Worm (Caenorhabditis elegans) whole organism, young adult: Measurements from ENCODE around the gene cyp-25A4.
"Not testable (repeated sequence)": the region's sequence is repeated elsewhere in the genome, so short reads cannot be mapped to it uniquely, and the experiment has no call there.

Experiments
- C06A6.2 ChIP-seq: fragments of 200-800 bp; sonication (Bioruptor generic); conservative IDR thresholded peaks from 2 replicates; pipeline ENCODE4 v1.3.6; 2022; ENCODE audit warnings: missing genetic modification characterization, missing compliant biosample characterization
- C17E4.6 ChIP-seq: fragments of 200-800 bp; sonication (Bioruptor generic); IDR thresholded peaks from 2 replicates; pipeline ENCODE4 v1.3.6; 2022; ENCODE audit warnings: missing genetic modification reagents, missing genetic modification characterization, missing compliant biosample characterization
- F22D6.2 ChIP-seq: sonication (generic microtip); optimal IDR thresholded peaks from 2 replicates; lab custom pipeline; 2016; ENCODE audit warnings: mild to moderate bottlenecking, missing genetic modification characterization, missing compliant biosample characterization
- F23B12.7 ChIP-seq: sonication (generic microtip); optimal IDR thresholded peaks from 2 replicates; lab custom pipeline; 2017; ENCODE audit warnings: missing genetic modification characterization, mild to moderate bottlenecking, missing compliant biosample characterization, antibody characterized with exemption, moderate library complexity; ENCODE audit not compliant: insufficient read depth
- F33H1.4 ChIP-seq: fragments of 200-800 bp; sonication (Bioruptor generic); IDR thresholded peaks from 2 replicates; pipeline ENCODE4 v1.3.6; 2022; ENCODE audit warnings: missing genetic modification reagents, missing genetic modification characterization, missing compliant biosample characterization
- F39B2.1 ChIP-seq: fragments of 200-800 bp; sonication (Bioruptor generic); IDR thresholded peaks from 2 replicates; pipeline ENCODE4 v1.3.6; 2022; ENCODE audit warnings: missing genetic modification reagents, missing genetic modification characterization, missing compliant biosample characterization
- K11D2.4 ChIP-seq: fragments of 200-800 bp; sonication (Bioruptor generic); IDR thresholded peaks from 2 replicates; pipeline ENCODE4 v1.3.6; 2022; ENCODE audit warnings: missing genetic modification reagents, missing genetic modification characterization, missing compliant biosample characterization
- Y53F4B.3 ChIP-seq: fragments of 200-800 bp; sonication (Bioruptor generic); IDR thresholded peaks from 2 replicates; pipeline ENCODE4 v1.3.6; 2022; ENCODE audit warnings: missing genetic modification reagents, missing genetic modification characterization, missing compliant biosample characterization
- Y95B8A.8 ChIP-seq: fragments of 200-800 bp; sonication (Bioruptor generic); IDR thresholded peaks from 2 replicates; pipeline ENCODE4 v1.3.6; 2022; ENCODE audit warnings: missing genetic modification reagents, missing genetic modification characterization, missing compliant biosample characterization
- aptf-2 ChIP-seq: fragments of 200-800 bp; sonication (Bioruptor generic); conservative IDR thresholded peaks from 2 replicates; pipeline ENCODE4 v1.3.6; 2022; ENCODE audit warnings: missing genetic modification reagents, missing genetic modification characterization, missing compliant biosample characterization
- athp-1 ChIP-seq: sonication (generic microtip); optimal IDR thresholded peaks from 2 replicates; lab custom pipeline; 2017; ENCODE audit warnings: mild to moderate bottlenecking, missing genetic modification characterization, missing compliant biosample characterization
- bed-2 ChIP-seq: fragments of 200-800 bp; sonication (Bioruptor generic); IDR thresholded peaks from 2 replicates; pipeline ENCODE4 v1.3.6; 2022; ENCODE audit warnings: missing genetic modification reagents, missing genetic modification characterization, missing compliant biosample characterization
- cebp-1 ChIP-seq, 2 experiments: fragments of 200-800 bp in 1 of 2; sonication (Bioruptor generic) in 1 of 2; sonication (generic microtip) in 1 of 2; IDR thresholded peaks in 1 of 2; optimal IDR thresholded peaks in 1 of 2; 2 replicates each; pipeline versions ENCODE4 v1.3.6 to Lab custom; 2017 to 2022; ENCODE audit warnings: missing compliant biosample characterization in 2 of 2, missing genetic modification characterization in 2 of 2, mild to moderate bottlenecking in 1 of 2, missing genetic modification reagents in 1 of 2, moderate library complexity in 1 of 2
- ceh-27 ChIP-seq: fragments of 200-800 bp; sonication (Bioruptor generic); optimal IDR thresholded peaks from 2 replicates; lab custom pipeline; 2018; ENCODE audit warnings: mild to moderate bottlenecking, missing genetic modification characterization, moderate library complexity, missing compliant biosample characterization
- die-1 ChIP-seq: sonication (generic microtip); optimal IDR thresholded peaks from 2 replicates; lab custom pipeline; 2016; ENCODE audit warnings: missing genotype, mild to moderate bottlenecking, missing genetic modification characterization, missing compliant biosample characterization
- dox-1 ChIP-seq: fragments of 200-800 bp; sonication (Bioruptor generic); IDR thresholded peaks from 2 replicates; pipeline ENCODE4 v1.3.6; 2022; ENCODE audit warnings: missing genetic modification reagents, missing genetic modification characterization, missing compliant biosample characterization
- efl-1 ChIP-seq: fragments of 150-350 bp; optimal IDR thresholded peaks from 2 replicates; lab custom pipeline; 2014; ENCODE audit warnings: missing biosample characterization, missing genetic modification reagents, missing genetic modification characterization
- egl-18 ChIP-seq: fragments of 200-800 bp; sonication (Bioruptor generic); IDR thresholded peaks from 2 replicates; pipeline ENCODE4 v1.3.6; 2022; ENCODE audit warnings: missing genetic modification reagents, missing genetic modification characterization, missing compliant biosample characterization
- egl-44 ChIP-seq: fragments of 200-800 bp; sonication (Bioruptor generic); IDR thresholded peaks from 2 replicates; pipeline ENCODE4 v1.3.6; 2022; ENCODE audit warnings: missing genetic modification reagents, missing genetic modification characterization, missing compliant biosample characterization
- egrh-3 ChIP-seq: fragments of 200-800 bp; sonication (Bioruptor generic); IDR thresholded peaks from 2 replicates; pipeline ENCODE4 v1.3.6; 2022; ENCODE audit warnings: missing genetic modification reagents, missing genetic modification characterization, missing compliant biosample characterization
- ekl-4 ChIP-seq: fragments of 200-800 bp; sonication (Bioruptor generic); IDR thresholded peaks from 2 replicates; pipeline ENCODE4 v1.3.6; 2022; ENCODE audit warnings: missing genetic modification reagents, missing genetic modification characterization, missing compliant biosample characterization
- hmg-1.2 ChIP-seq: fragments of 200-800 bp; sonication (Bioruptor generic); IDR thresholded peaks from 2 replicates; pipeline ENCODE4 v1.3.6; 2022; ENCODE audit warnings: missing genetic modification reagents, missing genetic modification characterization, missing compliant biosample characterization
- let-526 ChIP-seq: fragments of 200-800 bp; sonication (Bioruptor generic); IDR thresholded peaks from 2 replicates; pipeline ENCODE4 v1.3.6; 2022; ENCODE audit warnings: missing genetic modification reagents, missing genetic modification characterization, missing compliant biosample characterization
- let-607 ChIP-seq, 2 experiments: fragments of 200-800 bp in 1 of 2; sonication (Bioruptor generic) in 1 of 2; sonication (generic microtip) in 1 of 2; optimal IDR thresholded peaks; 2 replicates each; lab custom pipeline; 2016 to 2018; ENCODE audit warnings: mild to moderate bottlenecking in 2 of 2, missing compliant biosample characterization in 2 of 2, missing genetic modification characterization in 2 of 2, moderate library complexity in 2 of 2, missing genotype in 1 of 2
- lin-26 ChIP-seq: fragments of 200-800 bp; sonication (Bioruptor generic); IDR thresholded peaks from 2 replicates; pipeline ENCODE4 v1.3.6; 2022; ENCODE audit warnings: missing genetic modification reagents, missing genetic modification characterization, missing compliant biosample characterization
- lin-54 ChIP-seq: fragments of 200-800 bp; sonication (Bioruptor generic); optimal IDR thresholded peaks from 2 replicates; lab custom pipeline; 2018; ENCODE audit warnings: mild to moderate bottlenecking, missing genetic modification characterization, missing compliant biosample characterization
- lir-1 ChIP-seq: fragments of 200-800 bp; sonication (Bioruptor generic); conservative IDR thresholded peaks from 2 replicates; pipeline ENCODE4 v1.3.6; 2022; ENCODE audit warnings: missing genetic modification reagents, missing genetic modification characterization, missing compliant biosample characterization
- madf-10 ChIP-seq: sonication (generic microtip); optimal IDR thresholded peaks from 2 replicates; lab custom pipeline; 2016; ENCODE audit warnings: mild to moderate bottlenecking, missing genetic modification characterization, missing compliant biosample characterization
- madf-6 ChIP-seq: fragments of 200-800 bp; sonication (Bioruptor generic); IDR thresholded peaks from 2 replicates; pipeline ENCODE4 v1.3.6; 2022; ENCODE audit warnings: missing genetic modification reagents, missing genetic modification characterization, missing compliant biosample characterization
- mcd-1 ChIP-seq: fragments of 200-800 bp; sonication (Bioruptor generic); IDR thresholded peaks from 2 replicates; pipeline ENCODE4 v1.3.6; 2022; ENCODE audit warnings: missing genetic modification reagents, missing genetic modification characterization, missing compliant biosample characterization
- mel-28 ChIP-seq: sonication (generic microtip); optimal IDR thresholded peaks from 2 replicates; lab custom pipeline; 2016; ENCODE audit warnings: borderline replicate concordance, mild to moderate bottlenecking, missing genetic modification characterization, missing compliant biosample characterization
- mxl-1 ChIP-seq: sonication (generic microtip); optimal IDR thresholded peaks from 2 replicates; lab custom pipeline; 2016; ENCODE audit warnings: missing genetic modification characterization, missing compliant biosample characterization
- nfyb-1 ChIP-seq: fragments of 200-800 bp; sonication (Bioruptor generic); IDR thresholded peaks from 2 replicates; pipeline ENCODE4 v1.3.6; 2022; ENCODE audit warnings: missing genetic modification reagents, missing genetic modification characterization, missing compliant biosample characterization
- nhr-80 ChIP-seq: sonication (generic microtip); optimal IDR thresholded peaks from 2 replicates; lab custom pipeline; 2016; ENCODE audit warnings: missing genetic modification characterization, missing compliant biosample characterization
- pbrm-1 ChIP-seq: fragments of 200-800 bp; sonication (Bioruptor generic); IDR thresholded peaks from 2 replicates; pipeline ENCODE4 v1.3.6; 2022; ENCODE audit warnings: missing genetic modification reagents, missing genetic modification characterization, missing compliant biosample characterization
- rcor-1 ChIP-seq: fragments of 200-800 bp; sonication (Bioruptor generic); IDR thresholded peaks from 2 replicates; pipeline ENCODE4 v1.3.6; 2022; ENCODE audit warnings: missing genetic modification reagents, missing genetic modification characterization, missing compliant biosample characterization
- rpc-1 ChIP-seq, 2 experiments: fragments of 150-350 bp in 1 of 2; sonication (generic microtip) in 1 of 2; optimal IDR thresholded peaks; 2 replicates each; lab custom pipeline; 2014 to 2018; ENCODE audit warnings: missing biosample characterization in 1 of 2, missing genetic modification characterization in 1 of 2, missing genetic modification reagents in 1 of 2, missing genotype in 1 of 2
- sea-2 ChIP-seq: fragments of 200-800 bp; sonication (Bioruptor generic); IDR thresholded peaks from 2 replicates; pipeline ENCODE4 v1.3.6; 2022; ENCODE audit warnings: missing genetic modification characterization, missing compliant biosample characterization
- unc-130 ChIP-seq: sonication (generic microtip); optimal IDR thresholded peaks from 2 replicates; lab custom pipeline; 2016; ENCODE audit warnings: missing genetic modification reagents, missing genetic modification characterization, missing compliant biosample characterization
- ztf-22 ChIP-seq: fragments of 200-800 bp; sonication (Bioruptor generic); optimal IDR thresholded peaks from 2 replicates; lab custom pipeline; 2018; ENCODE audit warnings: mild to moderate bottlenecking, missing genetic modification characterization, moderate library complexity, missing compliant biosample characterization
- ztf-26 ChIP-seq: sonication (generic microtip); optimal IDR thresholded peaks from 2 replicates; lab custom pipeline; 2017; ENCODE audit warnings: missing genetic modification characterization, missing compliant biosample characterization
- ztf-28 ChIP-seq: fragments of 200-800 bp; sonication (Bioruptor generic); IDR thresholded peaks from 2 replicates; pipeline ENCODE4 v1.3.6; 2022; ENCODE audit warnings: missing genetic modification reagents, missing genetic modification characterization, missing compliant biosample characterization

The cyp-25A4 gene

ce11 chrIII:3862918-3863385, 11.1 kb upstream of the cyp-25A4 start, which contains the start of gene brc-1 (continued):
- TF ChIP-seq lir-1 (GFP tag; lab: Robert Waterston, UW) (peak; percentile 53; the same call in 1 of the 2 replicates), mel-28 (tag; lab: Kevin White, UChicago) (no peak), athp-1 (tag; lab: Kevin White, UChicago) (peak; percentile 42), ceh-27 (GFP tag; lab: Kevin White, UChicago) (peak; percentile 71), madf-10 (tag; lab: Kevin White, UChicago) (peak; percentile 55), ztf-22 (GFP tag; lab: Kevin White, UChicago) (no peak), ztf-26 (tag; lab: Kevin White, UChicago) (peak; percentile 87), Y53F4B.3 (GFP tag; lab: Robert Waterston, UW) (no peak), rpc-1 (optimal IDR thresholded peaks at IDR 0.05; lab: Kevin White, UChicago) (no peak), rpc-1 (tag; optimal IDR thresholded peaks at IDR 0.05; lab: Kevin White, UChicago) (no peak), aptf-2 (GFP tag; lab: Robert Waterston, UW) (no peak), pbrm-1 (peak; percentile 64; the same call in 1 of the 2 replicates), unc-130 (GFP tag; lab: Kevin White, UChicago) (no peak), F23B12.7 (tag; lab: Kevin White, UChicago) (peak; percentile 77), F22D6.2 (tag; lab: Kevin White, UChicago) (no peak), C06A6.2 (peak; percentile 79), Y95B8A.8 (GFP tag; lab: Robert Waterston, UW) (no peak), F39B2.1 (GFP tag; lab: Robert Waterston, UW) (no peak), mxl-1 (tag; lab: Kevin White, UChicago) (no peak), rcor-1 (GFP tag; lab: Robert Waterston, UW) (peak; percentile 12; the same call in 1 of the 2 replicates), madf-6 (GFP tag; lab: Robert Waterston, UW) (peak; percentile 23; the same call in 1 of the 2 replicates), die-1 (tag; lab: Kevin White, UChicago) (no peak), egl-44 (no peak), lin-26 (GFP tag; lab: Robert Waterston, UW) (0 out of 2 replicates have a peak, but pooled peaks have one; percentile 46), efl-1 (GFP tag; lab: Kevin White, UChicago) (peak; percentile 67)

- peak; percentile 23 for TF ChIP-seq nhr-80 (tag; lab: Kevin White, UChicago)
- TF ChIP-seq cebp-1 (GFP tag; IDR thresholded peaks at IDR 0.05; lab: Robert Waterston, UW) = not testable (repeated sequence)
- TF ChIP-seq cebp-1 (tag; optimal IDR thresholded peaks at IDR 0.05; lab: Kevin White, UChicago) = peak; percentile 23
- TF ChIP-seq hmg-1.2 = 0 out of 2 replicates have a peak, but pooled peaks have one; percentile 11
These were observed 6.1 kb upstream of the cyp-25A4 start for ce11 chrIII:3858003-3858402.

ce11 chrIII:3857007-3857406, 5.1 kb upstream of the cyp-25A4 start:
- TF ChIP-seq nfyb-1 (GFP tag; lab: Robert Waterston, UW) (peak; percentile 89), K11D2.4 (GFP tag; lab: Robert Waterston, UW) (peak; percentile 94), ceh-27 (GFP tag; lab: Kevin White, UChicago) (peak; percentile 4), let-607 (tag; optimal IDR thresholded peaks at IDR 0.05; lab: Kevin White, UChicago) (peak in 1 of 2 experiments; percentile 60), ztf-28 (peak; percentile 59; the same call in 1 of the 2 replicates), mcd-1 (peak; percentile 91), egl-18 (GFP tag; lab: Robert Waterston, UW) (peak; percentile 56; the same call in 1 of the 2 replicates), pbrm-1 (peak; percentile 80), C06A6.2 (peak; percentile 68), bed-2 (GFP tag; lab: Robert Waterston, UW) (peak; percentile 81), egrh-3 (GFP tag; lab: Robert Waterston, UW) (0 out of 2 replicates have a peak, but pooled peaks have one; percentile 11), F33H1.4 (GFP tag; lab: Robert Waterston, UW) (peak; percentile 59), C17E4.6 (peak; percentile 47; the same call in 1 of the 2 replicates), lin-54 (GFP tag; lab: Kevin White, UChicago) (peak; percentile 28), sea-2 (0 out of 2 replicates have a peak, but pooled peaks have one; percentile 13), ekl-4 (GFP tag; lab: Robert Waterston, UW) (peak; percentile 50; the same call in 1 of the 2 replicates), aptf-2 (GFP tag; lab: Robert Waterston, UW) (0 out of 2 replicates have a peak, but pooled peaks have one; percentile 15), cebp-1 (GFP tag; IDR thresholded peaks at IDR 0.05; lab: Robert Waterston, UW) (peak; percentile 73), cebp-1 (tag; optimal IDR thresholded peaks at IDR 0.05; lab: Kevin White, UChicago) (peak; percentile 39), dox-1 (GFP tag; lab: Robert Waterston, UW) (peak; percentile 91), hmg-1.2 (peak; percentile 96), egl-44 (0 out of 2 replicates have a peak, but pooled peaks have one; percentile 36), Y95B8A.8 (GFP tag; lab: Robert Waterston, UW) (0 out of 2 replicates have a peak, but pooled peaks have one; percentile 53), let-526 (GFP tag; lab: Robert Waterston, UW) (peak; percentile 85; the same call in 1 of the 2 replicates)
